Fruit fly (Drosophila melanogaster) whole organism, embryonic: ENCODE results near the gene IntS4.

Source experiments
- CG1529 ChIP-seq: fragments of 200-800 bp; sonication (Bioruptor generic); optimal IDR thresholded peaks from 3 replicates; lab custom pipeline; 2018; ENCODE audit warnings: missing biosample characterization, missing genetic modification characterization
- CG3726 ChIP-seq: fragments of 200-800 bp; sonication (Bioruptor generic); IDR thresholded peaks from 3 replicates; pipeline ENCODE4, ENCODE4 v1.3.6; 2022; ENCODE audit warnings: missing biosample characterization, missing genetic modification characterization
- CG3847 ChIP-seq: fragments of 200-800 bp; sonication (Bioruptor generic); IDR thresholded peaks from 2 replicates; pipeline ENCODE4 v1.3.6; 2022; ENCODE audit warnings: missing biosample characterization, missing genetic modification characterization
- Gug ChIP-seq: fragments of 200-800 bp; sonication (Bioruptor generic); IDR thresholded peaks from 4 replicates; pipeline ENCODE4 v1.3.6; 2022; ENCODE audit warnings: missing biosample characterization, missing genetic modification characterization
- Kr ChIP-seq: fragments of 200-800 bp; sonication (Bioruptor generic); optimal IDR thresholded peaks from 2 replicates; lab custom pipeline; 2017; ENCODE audit warnings: missing biosample characterization, mild to moderate bottlenecking, missing genetic modification characterization
- Max ChIP-seq: fragments of 200-800 bp; sonication (Bioruptor generic); optimal IDR thresholded peaks from 2 replicates; lab custom pipeline; 2016; ENCODE audit warnings: missing biosample characterization, mild to moderate bottlenecking, missing genetic modification characterization
- Neu2 ChIP-seq: fragments of 200-800 bp; sonication (Bioruptor generic); optimal IDR thresholded peaks from 3 replicates; lab custom pipeline; 2016; ENCODE audit warnings: missing biosample characterization, missing genetic modification characterization, borderline replicate concordance
- Nf-YB ChIP-seq: fragments of 200-800 bp; sonication (Bioruptor generic); optimal IDR thresholded peaks from 3 replicates; lab custom pipeline; 2019; ENCODE audit warnings: missing biosample characterization, mild to moderate bottlenecking, missing genetic modification characterization, moderate library complexity
- Xrp1 ChIP-seq: fragments of 200-800 bp; sonication (Bioruptor generic); IDR thresholded peaks from 2 replicates; pipeline ENCODE4 v1.3.6; 2022; ENCODE audit warnings: missing biosample characterization, missing genetic modification characterization
- chn ChIP-seq: fragments of 200-800 bp; sonication (Bioruptor generic); optimal IDR thresholded peaks from 2 replicates; lab custom pipeline; 2016; ENCODE audit warnings: missing biosample characterization, missing genetic modification characterization
- luna ChIP-seq: fragments of 200-800 bp; sonication (Bioruptor generic); optimal IDR thresholded peaks from 2 replicates; lab custom pipeline; 2016; ENCODE audit warnings: missing biosample characterization, missing genetic modification characterization
- sug ChIP-seq: fragments of 200-800 bp; optimal IDR thresholded peaks from 2 replicates; lab custom pipeline; 2019; ENCODE audit warnings: missing biosample characterization, mild to moderate bottlenecking, missing genetic modification characterization, moderate library complexity
- z ChIP-seq: fragments of 200-800 bp; sonication (Bioruptor generic); IDR thresholded peaks from 3 replicates; pipeline ENCODE4 v1.3.6; 2022; ENCODE audit warnings: missing biosample characterization, missing genetic modification characterization

dm6 chrX:8531775-8532174 lies 26.8 kb downstream of the IntS4 start:
- TF ChIP-seq Gug (GFP tag; lab: Robert Waterston, UW) (no peak; the same call in 3 of the 4 replicates), chn (GFP tag; lab: Kevin White, UChicago) (no peak), Neu2 (GFP tag; lab: Kevin White, UChicago) (no peak), Nf-YB (no peak), Xrp1 (GFP tag; lab: Robert Waterston, UW) (no peak), Kr (GFP tag; lab: Kevin White, UChicago) (no peak), Max (no peak), luna (GFP tag; lab: Kevin White, UChicago) (no peak), z (no peak), sug (tag; lab: Kevin White, UChicago) (no peak), CG3726 (GFP tag; lab: Robert Waterston, UW) (no peak), CG3847 (GFP tag; lab: Robert Waterston, UW) (no peak), CG1529 (GFP tag; lab: Kevin White, UChicago) (no peak)
